Worm (Caenorhabditis elegans) whole organism, L4 larva: Measurements from ENCODE around the gene T05G5.1.

Source experiments
- F44E2.7 ChIP-seq: fragments of 200-800 bp; sonication (Bioruptor generic); IDR thresholded peaks from 2 replicates; pipeline ENCODE4 v2.1.2; 2022; ENCODE audit warnings: missing genetic modification characterization, missing compliant biosample characterization
- F49E8.2 ChIP-seq: sonication (generic microtip); optimal IDR thresholded peaks from 2 replicates; lab custom pipeline; 2016; ENCODE audit warnings: missing compliant biosample characterization, mild to moderate bottlenecking, missing genetic modification characterization, borderline replicate concordance
- R02D3.7 ChIP-seq: fragments of 150-350 bp; sonication (generic microtip); optimal IDR thresholded peaks from 3 replicates; lab custom pipeline; 2014; ENCODE audit warnings: missing biosample characterization, missing genetic modification characterization
- Y105C5A.15 ChIP-seq: fragments of 200-800 bp; sonication (Bioruptor generic); IDR thresholded peaks from 2 replicates; pipeline ENCODE4 v1.3.6; 2022; ENCODE audit warnings: missing genetic modification characterization, missing compliant biosample characterization
- ZK337.2 ChIP-seq: fragments of 200-800 bp; sonication (Bioruptor generic); IDR thresholded peaks from 2 replicates; pipeline ENCODE4 v1.3.6; 2022; ENCODE audit warnings: missing genetic modification reagents, missing genetic modification characterization, missing compliant biosample characterization
- ZK546.5 ChIP-seq, 2 experiments: sonication (generic microtip); optimal IDR thresholded peaks; 2 replicates each; lab custom pipeline; 2017; ENCODE audit warnings: missing biosample characterization in 2 of 2, missing genetic modification characterization in 2 of 2
- aha-1 ChIP-seq: fragments of 150-350 bp; peaks from one replicate; lab custom pipeline; 2014; ENCODE audit warnings: missing biosample characterization, missing genetic modification characterization
- attf-4 ChIP-seq: sonication (generic microtip); optimal IDR thresholded peaks from 3 replicates; lab custom pipeline; 2017; ENCODE audit warnings: missing biosample characterization, missing genetic modification characterization
- ceh-20 ChIP-seq: fragments of 200-800 bp; sonication (Bioruptor generic); IDR thresholded peaks from 2 replicates; pipeline ENCODE4 v1.3.6; 2022; ENCODE audit warnings: missing genetic modification reagents, missing genetic modification characterization, missing compliant biosample characterization
- ceh-32 ChIP-seq: sonication (generic microtip); optimal IDR thresholded peaks from 2 replicates; lab custom pipeline; 2016; ENCODE audit warnings: mild to moderate bottlenecking, missing genetic modification characterization, missing compliant biosample characterization; ENCODE audit not compliant: poor library complexity
- ceh-44 ChIP-seq: fragments of 200-800 bp; sonication (Bioruptor generic); IDR thresholded peaks from 2 replicates; pipeline ENCODE4 v1.3.6; 2022; ENCODE audit warnings: missing genetic modification reagents, missing genetic modification characterization, missing compliant biosample characterization
- ctbp-1 ChIP-seq: fragments of 200-800 bp; sonication (Bioruptor generic); IDR thresholded peaks from 2 replicates; pipeline ENCODE4 v1.3.6; 2022; ENCODE audit warnings: missing genetic modification reagents, missing genetic modification characterization, missing compliant biosample characterization
- daf-16 ChIP-seq, 3 experiments: sonication (generic microtip); optimal IDR thresholded peaks; 2 replicates each; lab custom pipeline; 2016 to 2017; ENCODE audit warnings: missing genetic modification characterization in 3 of 3, missing genetic modification reagents in 3 of 3, mild to moderate bottlenecking in 2 of 3, missing compliant biosample characterization in 2 of 3, missing biosample characterization in 1 of 3, moderate library complexity in 1 of 3
- dmd-8 ChIP-seq: fragments of 200-800 bp; sonication (Bioruptor generic); IDR thresholded peaks from 2 replicates; pipeline ENCODE4 v1.3.6; 2022; ENCODE audit warnings: missing genetic modification characterization, missing compliant biosample characterization
- hlh-11 ChIP-seq: fragments of 200-800 bp; sonication (Bioruptor generic); optimal IDR thresholded peaks from 2 replicates; lab custom pipeline; 2018; ENCODE audit warnings: mild to moderate bottlenecking, missing genetic modification characterization, missing compliant biosample characterization
- lin-1 ChIP-seq: fragments of 200-800 bp; sonication (Bioruptor generic); IDR thresholded peaks from 2 replicates; pipeline ENCODE4 v1.3.6; 2022; ENCODE audit warnings: missing genetic modification reagents, missing genetic modification characterization, missing compliant biosample characterization
- madf-5 ChIP-seq, 2 experiments: fragments of 200-800 bp; sonication (Bioruptor generic); IDR thresholded peaks; 2 replicates each; pipeline ENCODE4 v1.3.6; 2022; ENCODE audit warnings: missing compliant biosample characterization in 2 of 2, missing genetic modification characterization in 2 of 2
- mes-2 ChIP-seq: sonication (generic microtip); optimal IDR thresholded peaks from 2 replicates; lab custom pipeline; 2016; ENCODE audit warnings: missing genotype, mild to moderate bottlenecking, missing genetic modification characterization, missing compliant biosample characterization; ENCODE audit not compliant: poor library complexity, severe bottlenecking
- mxl-3 ChIP-seq: fragments of 200-800 bp; sonication (Bioruptor generic); optimal IDR thresholded peaks from 2 replicates; lab custom pipeline; 2018; ENCODE audit warnings: mild to moderate bottlenecking, missing genetic modification characterization, missing compliant biosample characterization
- nhr-11 ChIP-seq: fragments of 150-350 bp; optimal IDR thresholded peaks from 2 replicates; lab custom pipeline; 2014; ENCODE audit warnings: missing biosample characterization, missing genetic modification characterization
- nhr-77 ChIP-seq: fragments of 150-350 bp; optimal IDR thresholded peaks from 2 replicates; lab custom pipeline; 2014; ENCODE audit warnings: missing biosample characterization, missing genetic modification characterization
- pha-4 ChIP-seq, 2 experiments: fragments of 150-350 bp in 1 of 2; fragments of 200-800 bp in 1 of 2; sonication (Bioruptor generic) in 1 of 2; IDR thresholded peaks in 1 of 2; optimal IDR thresholded peaks in 1 of 2; 2 replicates each; pipeline versions ENCODE4 v1.3.6 to Lab custom; 2014 to 2022; ENCODE audit warnings: missing genetic modification characterization in 2 of 2, missing genetic modification reagents in 2 of 2, missing biosample characterization in 1 of 2, missing compliant biosample characterization in 1 of 2
- pqm-1 ChIP-seq: sonication (generic microtip); optimal IDR thresholded peaks from 2 replicates; lab custom pipeline; 2017; ENCODE audit warnings: missing biosample characterization, missing genetic modification characterization
- spr-3 ChIP-seq: fragments of 200-800 bp; sonication (Bioruptor generic); optimal IDR thresholded peaks from 2 replicates; lab custom pipeline; 2018; ENCODE audit warnings: mild to moderate bottlenecking, missing genetic modification characterization, missing compliant biosample characterization
- tra-1 ChIP-seq: fragments of 200-800 bp; sonication (Bioruptor generic); IDR thresholded peaks from 2 replicates; pipeline ENCODE4 v1.3.6; 2022; ENCODE audit warnings: missing genetic modification reagents, missing genetic modification characterization, missing compliant biosample characterization
- unc-62 ChIP-seq, 3 experiments: fragments of 150-350 bp in 1 of 3; sonication (generic microtip); optimal IDR thresholded peaks in 2 of 3; peaks in 1 of 3; 1 replicate in 1 of 3; 2 replicates in 2 of 3; lab custom pipeline; 2014 to 2017; ENCODE audit warnings: missing biosample characterization in 3 of 3, missing genetic modification characterization in 3 of 3, missing genetic modification reagents in 3 of 3, missing genotype in 1 of 3
- vab-7 ChIP-seq: fragments of 200-800 bp; sonication (Bioruptor generic); IDR thresholded peaks from 2 replicates; pipeline ENCODE4 v1.3.6; 2022; ENCODE audit warnings: missing genetic modification reagents, missing genetic modification characterization, missing compliant biosample characterization
- zip-11 ChIP-seq: fragments of 200-800 bp; sonication (Bioruptor generic); IDR thresholded peaks from 2 replicates; pipeline ENCODE4 v1.3.6; 2022; ENCODE audit warnings: missing genetic modification characterization, missing compliant biosample characterization
- ztf-11 ChIP-seq: fragments of 150-350 bp; optimal IDR thresholded peaks from 2 replicates; lab custom pipeline; 2014; ENCODE audit warnings: missing biosample characterization, missing genetic modification characterization

Gene T05G5.1

DNA sequence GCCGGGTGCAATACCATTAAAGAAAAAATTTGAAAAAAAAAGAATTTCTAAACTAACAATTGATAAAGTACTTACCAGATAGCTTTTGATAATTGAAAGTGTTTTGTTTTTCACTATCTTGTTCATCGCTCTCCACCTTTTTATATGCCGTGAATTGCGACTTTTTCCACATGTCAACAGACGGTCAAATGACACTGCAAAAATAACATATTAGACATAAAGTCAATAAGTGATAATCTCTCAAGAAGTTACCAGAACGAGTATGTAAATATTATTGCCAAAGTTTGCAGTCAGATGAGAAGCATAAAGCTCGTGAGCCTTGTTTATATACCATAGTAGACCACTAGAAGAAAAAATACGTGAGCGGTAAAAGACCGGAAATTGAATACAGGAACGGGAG, 7.3 kb downstream of the T05G5.1 start, which contains the start of gene dao-6:
Gene dao-6, minus strand, starts transcription at position 345 of the 400 bp plus-strand sequence.
- TF ChIP-seq hlh-11 (tag; lab: Kevin White, UChicago) (no peak), daf-16 (GFP tag; optimal IDR thresholded peaks at IDR 0.05; lab: Kevin White, UChicago) (no peak), daf-16 (tag; optimal IDR thresholded peaks at IDR 0.05; lab: Kevin White, UChicago) (peak; percentile 62)

ce11 chrIII:9734030-9734429, 9.1 kb downstream of the T05G5.1 start:
- TF ChIP-seq F49E8.2 (tag; lab: Kevin White, UChicago) (no peak), ceh-44 (GFP tag; lab: Robert Waterston, UW) (no peak), pha-4 (GFP tag; IDR thresholded peaks at IDR 0.05; lab: Robert Waterston, UW) (no peak), pha-4 (tag; optimal IDR thresholded peaks at IDR 0.05; lab: Kevin White, UChicago) (no peak), tra-1 (GFP tag; lab: Robert Waterston, UW) (no peak), vab-7 (GFP tag; lab: Robert Waterston, UW) (no peak), dmd-8 (no peak), pqm-1 (tag; lab: Kevin White, UChicago) (no peak), lin-1 (GFP tag; lab: Robert Waterston, UW) (no peak), madf-5 (GFP tag; IDR thresholded peaks at IDR 0.05; lab: Robert Waterston, UW) (no peak)

DNA sequence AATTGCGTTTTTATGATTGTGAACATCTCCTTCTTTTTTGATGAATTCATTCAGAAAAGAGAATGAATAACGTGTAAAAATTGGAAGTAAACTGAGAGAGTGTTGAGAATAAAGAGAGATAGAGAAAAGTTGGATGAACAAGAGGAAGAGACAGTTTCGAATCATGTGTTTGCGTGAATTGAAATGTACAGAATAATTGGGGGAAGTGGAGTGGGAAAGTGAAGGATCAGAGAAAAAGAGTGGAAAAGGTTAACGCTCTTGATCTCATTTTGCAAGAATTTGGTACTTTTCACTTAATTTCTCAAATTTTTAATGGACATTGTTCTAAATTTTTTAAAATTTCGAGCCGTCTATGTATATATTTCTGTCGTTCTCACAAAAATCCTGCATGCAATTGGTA, 9.8 kb downstream of the T05G5.1 start:
- TF ChIP-seq zip-11 (GFP tag; lab: Robert Waterston, UW) (no peak), spr-3 (GFP tag; lab: Kevin White, UChicago) (no peak), unc-62 (GFP tag; optimal IDR thresholded peaks at IDR 0.05 in 1 of 2; lab: Kevin White, UChicago) (peak in 1 of 2 experiments; percentile 55), unc-62 (tag; optimal IDR thresholded peaks at IDR 0.05; lab: Kevin White, UChicago) (no peak)

- TF ChIP-seq mxl-3 (GFP tag; lab: Kevin White, UChicago) (no peak), unc-62 (GFP tag; optimal IDR thresholded peaks at IDR 0.05 in 1 of 2; lab: Kevin White, UChicago) (peak in 1 of 2 experiments; percentile 99), unc-62 (tag; optimal IDR thresholded peaks at IDR 0.05; lab: Kevin White, UChicago) (no peak), ctbp-1 (no peak), tra-1 (GFP tag; lab: Robert Waterston, UW) (peak; percentile 64; the same call in 1 of the 2 replicates), ceh-20 (GFP tag; lab: Robert Waterston, UW) (peak; percentile 83), mes-2 (tag; lab: Kevin White, UChicago) (no peak), attf-4 (no peak), ceh-32 (no peak), nhr-11 (tag; lab: Kevin White, UChicago) (peak; percentile 16), F44E2.7 (no peak), Y105C5A.15 (GFP tag; lab: Robert Waterston, UW) (no peak), ZK546.5 (tag; optimal IDR thresholded peaks at IDR 0.05; lab: Kevin White, UChicago) (no peak), ztf-11 (tag; lab: Kevin White, UChicago) (no peak), ZK337.2 (peak; percentile 26; the same call in 1 of the 2 replicates)
Observed at ce11 chrIII:9731313-9731912, 11.7 kb downstream of the T05G5.1 start.

DNA sequence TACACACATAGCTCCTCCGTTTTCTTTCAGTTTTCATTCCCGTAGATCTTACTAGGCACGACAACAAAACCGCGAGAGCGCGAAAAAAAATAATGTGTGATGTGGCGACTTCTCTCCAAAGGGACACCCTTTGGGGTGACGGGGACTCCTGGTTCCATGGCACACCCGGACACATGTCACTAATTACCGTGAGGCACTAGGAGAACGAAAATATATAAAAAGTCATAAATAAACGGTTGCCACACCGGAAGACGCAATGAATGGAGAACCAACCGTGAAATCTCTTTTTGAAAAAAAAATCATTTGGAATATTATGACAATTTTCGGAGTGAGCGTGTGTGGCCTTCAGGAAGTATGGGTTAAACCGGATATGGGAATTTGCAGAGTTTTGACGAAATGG, 12.7 kb downstream of the T05G5.1 start:
- TF ChIP-seq aha-1 (tag; lab: Kevin White, UChicago) (peak; percentile 80), nhr-77 (tag; lab: Kevin White, UChicago) (no peak), mes-2 (tag; lab: Kevin White, UChicago) (no peak), R02D3.7 (tag; lab: Kevin White, UChicago) (no peak)
